Fruit fly (Drosophila melanogaster) whole organism, larva: ENCODE results near the gene twe.

ENCODE experiments used
- noc ChIP-seq: fragments of 200-800 bp; sonication (Bioruptor generic); optimal IDR thresholded peaks from 3 replicates; lab custom pipeline; 2019; ENCODE audit warnings: missing biosample characterization, mild to moderate bottlenecking, missing genetic modification characterization, moderate library complexity

Gene twe

dm6 chr2L:16270667-16271485 lies 9.2 kb upstream of the twe start:
- peak; percentile 92 for TF ChIP-seq noc

dm6 chr2L:16269232-16270134 lies 7.8 kb upstream of the twe start:
- TF ChIP-seq noc = peak; percentile 73

- TF ChIP-seq noc = no peak
These were observed 7.2 kb upstream of the twe start for dm6 chr2L:16268869-16269231.

- no peak for TF ChIP-seq noc
These were observed 6.4 kb upstream of the twe start for dm6 chr2L:16268107-16268539.

- no peak for TF ChIP-seq noc
These were observed 5.7 kb upstream of the twe start for dm6 chr2L:16267159-16268065.

dm6 chr2L:16263723-16264122 lies 2.0 kb upstream of the twe start:
- no peak for TF ChIP-seq noc

- peak; percentile 88 for TF ChIP-seq noc
These were observed 4.2 kb downstream of the twe start, which contains the start of the genes PRL-1 and EndoGI for dm6 chr2L:16257227-16258071. PRL-1 (minus strand) TSS chr2L:16257606. EndoGI (plus strand) TSS chr2L:16257688.

dm6 chr2L:16256118-16256435 lies 5.6 kb downstream of the twe start:
- no peak for TF ChIP-seq noc

- TF ChIP-seq noc = no peak
These were observed 6.2 kb downstream of the twe start for dm6 chr2L:16255232-16256117.

dm6 chr2L:16251598-16252131 lies 10.0 kb downstream of the twe start, which contains the start of gene CG46309:
CG46309 (minus strand) TSS chr2L:16251788.
- TF ChIP-seq noc = peak; percentile 36

- TF ChIP-seq noc = no peak
These were observed 20.0 kb downstream of the twe start, which contains the start of gene CG42818 for dm6 chr2L:16241639-16242038. CG42818 (plus strand) TSS chr2L:16241939.

- no peak for TF ChIP-seq noc
These were observed 26.9 kb downstream of the twe start for dm6 chr2L:16234817-16235216.

- no peak for TF ChIP-seq noc
These were observed 30.4 kb downstream of the twe start, which contains the start of gene Ca-Ma2d for dm6 chr2L:16231265-16231664. Ca-Ma2d (plus strand) TSS chr2L:16231475.

dm6 chr2L:16223981-16224380 lies 37.7 kb downstream of the twe start:
- no peak for TF ChIP-seq noc
